Fruit fly (Drosophila melanogaster): ENCODE measurements around the gene Oga.
A peak's percentile ranks its signal among the peaks of the same experiment; 100 is the strongest.

Gene Oga

dm6 chr3R:21176663-21177145, 42.2 kb upstream of the Oga start (continued):
- peak; percentile 66 for TF ChIP-seq Hmr (GFP tag; optimal IDR thresholded peaks at IDR 0.05)
- no peak for TF ChIP-seq hkb (optimal IDR thresholded peaks at IDR 0.05)
- TF ChIP-seq hkb (GFP tag; IDR thresholded peaks at IDR 0.05) = peak; percentile 55; the same call in 1 of the 2 replicates
- TF ChIP-seq Deaf1 (tag; optimal IDR thresholded peaks at IDR 0.05) = no peak
- TF ChIP-seq HLH4C (GFP tag; IDR thresholded peaks at IDR 0.05; ENCODE audit: partially characterized antibody) = peak; percentile 50; the same call in 1 of the 3 replicates
- TF ChIP-seq CG1647 (GFP tag; optimal IDR thresholded peaks at IDR 0.05) = peak; percentile 10
- no peak for TF ChIP-seq CG12155 (GFP tag; optimal IDR thresholded peaks at IDR 0.05)
- peak; percentile 77 for TF ChIP-seq lab (GFP tag; optimal IDR thresholded peaks at IDR 0.05)
- peak; percentile 5 for TF ChIP-seq odd (GFP tag; optimal IDR thresholded peaks at IDR 0.05)
- peak in 1 of 2 experiments; percentile 3 for TF ChIP-seq Hr51 (GFP tag; optimal IDR thresholded peaks at IDR 0.05)
- peak; percentile 26 for TF ChIP-seq CG15696 (tag; optimal IDR thresholded peaks at IDR 0.05)
- TF ChIP-seq fd64A (GFP tag; optimal IDR thresholded peaks at IDR 0.05) = peak; percentile 23
- TF ChIP-seq tin (GFP tag; optimal IDR thresholded peaks at IDR 0.05) = no peak
- TF ChIP-seq CG2129 (GFP tag; IDR thresholded peaks at IDR 0.05; ENCODE audit: partially characterized antibody) = no peak
- peak; percentile 35; the same call in 1 of the 2 replicates for TF ChIP-seq sisA (GFP tag; IDR thresholded peaks at IDR 0.05)
- peak; percentile 52 for TF ChIP-seq Asciz (GFP tag; optimal IDR thresholded peaks at IDR 0.05)
- TF ChIP-seq esg (GFP tag; conservative IDR thresholded peaks at IDR 0.05) = 0 out of 2 replicates have a peak, but pooled peaks have one; percentile 20
- no peak for TF ChIP-seq CG7987 (GFP tag; optimal IDR thresholded peaks at IDR 0.05)
- TF ChIP-seq Tbp (GFP tag; optimal IDR thresholded peaks at IDR 0.05) = no peak
- TF ChIP-seq CG2875 (GFP tag; optimal IDR thresholded peaks at IDR 0.05) = peak; percentile 26
- peak; percentile 23 for TF ChIP-seq schlank (tag; optimal IDR thresholded peaks at IDR 0.05)
- TF ChIP-seq CG10543 (GFP tag; optimal IDR thresholded peaks at IDR 0.05) = no peak
- peak; percentile 33 for TF ChIP-seq scrt (GFP tag; optimal IDR thresholded peaks at IDR 0.05)
- peak; percentile 19 for TF ChIP-seq CG17359 (tag; optimal IDR thresholded peaks at IDR 0.05)
- TF ChIP-seq unpg (GFP tag; optimal IDR thresholded peaks at IDR 0.05) = no peak
- TF ChIP-seq CG6254 (GFP tag; optimal IDR thresholded peaks at IDR 0.05) = peak; percentile 32
- TF ChIP-seq CG14860 (GFP tag; IDR thresholded peaks at IDR 0.05; ENCODE audit: partially characterized antibody) = no peak
- peak; percentile 8 for TF ChIP-seq CG2116 (GFP tag; optimal IDR thresholded peaks at IDR 0.05)
- TF ChIP-seq CG17568 (GFP tag; optimal IDR thresholded peaks at IDR 0.05) = peak; percentile 34
- TF ChIP-seq CG6765 (GFP tag; optimal IDR thresholded peaks at IDR 0.05) = peak; percentile 59
- peak; percentile 26 for TF ChIP-seq CG2120 (GFP tag; optimal IDR thresholded peaks at IDR 0.05)
- no peak for TF ChIP-seq az2 (GFP tag; optimal IDR thresholded peaks at IDR 0.05)
- TF ChIP-seq tx (GFP tag; optimal IDR thresholded peaks at IDR 0.05) = no peak
- TF ChIP-seq CG8388 (GFP tag; optimal IDR thresholded peaks at IDR 0.05) = peak; percentile 14
- peak; percentile 22; the same call in 1 of the 2 replicates for TF ChIP-seq CG14014 (GFP tag; IDR thresholded peaks at IDR 0.05)
- TF ChIP-seq kni (GFP tag; optimal IDR thresholded peaks at IDR 0.05) = peak; percentile 55
- TF ChIP-seq D19A (tag; optimal IDR thresholded peaks at IDR 0.05) = peak; percentile 21
- no peak for TF ChIP-seq CG9215 (GFP tag; IDR thresholded peaks at IDR 0.05)
- TF ChIP-seq CG15601 (tag; optimal IDR thresholded peaks at IDR 0.05) = peak; percentile 21
- TF ChIP-seq danr (GFP tag; IDR thresholded peaks at IDR 0.05) = peak; percentile 38; the same call in 1 of the 2 replicates
- peak; percentile 36 for TF ChIP-seq Fer1 (GFP tag; optimal IDR thresholded peaks at IDR 0.05)
- peak; percentile 47 for TF ChIP-seq nom (GFP tag; optimal IDR thresholded peaks at IDR 0.05)
- peak; percentile 9 for TF ChIP-seq PHDP (tag; optimal IDR thresholded peaks at IDR 0.05)
- TF ChIP-seq gem (tag; optimal IDR thresholded peaks at IDR 0.05) = peak; percentile 33
- TF ChIP-seq CG16815 (GFP tag; optimal IDR thresholded peaks at IDR 0.05) = no peak
- peak; percentile 6 for TF ChIP-seq CG10431 (GFP tag; optimal IDR thresholded peaks at IDR 0.05)
- peak; percentile 89 for TF ChIP-seq CG13894 (tag; optimal IDR thresholded peaks at IDR 0.05)
- TF ChIP-seq caup (GFP tag; optimal IDR thresholded peaks at IDR 0.05; ENCODE audit: severe bottlenecking) = peak; percentile 36
